Worm (Caenorhabditis elegans) whole organism, young adult: ENCODE results near the gene ceh-21.

Experiments
- B0261.1 ChIP-seq: sonication (generic microtip); optimal IDR thresholded peaks from 2 replicates; lab custom pipeline; 2016; ENCODE audit warnings: mild to moderate bottlenecking, missing genetic modification characterization, moderate library complexity, missing compliant biosample characterization
- C06A6.2 ChIP-seq: fragments of 200-800 bp; sonication (Bioruptor generic); conservative IDR thresholded peaks from 2 replicates; pipeline ENCODE4 v1.3.6; 2022; ENCODE audit warnings: missing genetic modification characterization, missing compliant biosample characterization
- F10E7.11 ChIP-seq: sonication (generic microtip); optimal IDR thresholded peaks from 2 replicates; lab custom pipeline; 2017; ENCODE audit warnings: mild to moderate bottlenecking, missing genetic modification characterization, moderate library complexity, missing compliant biosample characterization
- F22D6.2 ChIP-seq: sonication (generic microtip); optimal IDR thresholded peaks from 2 replicates; lab custom pipeline; 2016; ENCODE audit warnings: mild to moderate bottlenecking, missing genetic modification characterization, missing compliant biosample characterization
- F33H1.4 ChIP-seq: fragments of 200-800 bp; sonication (Bioruptor generic); IDR thresholded peaks from 2 replicates; pipeline ENCODE4 v1.3.6; 2022; ENCODE audit warnings: missing genetic modification reagents, missing genetic modification characterization, missing compliant biosample characterization
- F37B4.10 ChIP-seq: fragments of 200-800 bp; sonication (Bioruptor generic); IDR thresholded peaks from 2 replicates; pipeline ENCODE4 v1.3.6; 2022; ENCODE audit warnings: missing genetic modification characterization, missing compliant biosample characterization
- F57C9.4 ChIP-seq: sonication (generic microtip); optimal IDR thresholded peaks from 2 replicates; lab custom pipeline; 2017; ENCODE audit warnings: mild to moderate bottlenecking, missing genetic modification characterization, missing compliant biosample characterization
- Y56A3A.18 ChIP-seq: fragments of 200-800 bp; sonication (Bioruptor generic); IDR thresholded peaks from 2 replicates; pipeline ENCODE4 v1.3.6; 2022; ENCODE audit warnings: missing genetic modification reagents, missing genetic modification characterization, missing compliant biosample characterization
- Y79H2A.3 ChIP-seq: fragments of 200-800 bp; sonication (Bioruptor generic); conservative IDR thresholded peaks from 2 replicates; pipeline ENCODE4 v1.3.6; 2022; ENCODE audit warnings: missing genetic modification reagents, missing genetic modification characterization, missing compliant biosample characterization
- Y95B8A.8 ChIP-seq: fragments of 200-800 bp; sonication (Bioruptor generic); IDR thresholded peaks from 2 replicates; pipeline ENCODE4 v1.3.6; 2022; ENCODE audit warnings: missing genetic modification reagents, missing genetic modification characterization, missing compliant biosample characterization
- ZK185.1 ChIP-seq: sonication (generic microtip); optimal IDR thresholded peaks from 2 replicates; lab custom pipeline; 2016; ENCODE audit warnings: mild to moderate bottlenecking, missing genetic modification characterization, missing compliant biosample characterization; ENCODE audit not compliant: poor library complexity, severe bottlenecking
- aptf-2 ChIP-seq: fragments of 200-800 bp; sonication (Bioruptor generic); conservative IDR thresholded peaks from 2 replicates; pipeline ENCODE4 v1.3.6; 2022; ENCODE audit warnings: missing genetic modification reagents, missing genetic modification characterization, missing compliant biosample characterization
- athp-1 ChIP-seq: sonication (generic microtip); optimal IDR thresholded peaks from 2 replicates; lab custom pipeline; 2017; ENCODE audit warnings: mild to moderate bottlenecking, missing genetic modification characterization, missing compliant biosample characterization
- attf-3 ChIP-seq: fragments of 200-800 bp; sonication (Bioruptor generic); conservative IDR thresholded peaks from 2 replicates; pipeline ENCODE4 v1.3.6; 2022; ENCODE audit warnings: missing genetic modification reagents, missing genetic modification characterization, missing compliant biosample characterization
- attf-6 ChIP-seq: fragments of 200-800 bp; sonication (Bioruptor generic); IDR thresholded peaks from 2 replicates; pipeline ENCODE4 v1.3.6; 2022; ENCODE audit warnings: missing genetic modification reagents, missing genetic modification characterization, missing compliant biosample characterization
- bed-2 ChIP-seq: fragments of 200-800 bp; sonication (Bioruptor generic); IDR thresholded peaks from 2 replicates; pipeline ENCODE4 v1.3.6; 2022; ENCODE audit warnings: missing genetic modification reagents, missing genetic modification characterization, missing compliant biosample characterization
- ceh-100 ChIP-seq: fragments of 200-800 bp; sonication (Bioruptor generic); IDR thresholded peaks from 2 replicates; pipeline ENCODE4 v1.3.6; 2022; ENCODE audit warnings: missing genetic modification reagents, missing genetic modification characterization, missing compliant biosample characterization
- chd-7 ChIP-seq: sonication (generic microtip); optimal IDR thresholded peaks from 2 replicates; lab custom pipeline; 2016; ENCODE audit warnings: mild to moderate bottlenecking, missing genetic modification characterization, moderate library complexity, missing compliant biosample characterization
- dox-1 ChIP-seq: fragments of 200-800 bp; sonication (Bioruptor generic); IDR thresholded peaks from 2 replicates; pipeline ENCODE4 v1.3.6; 2022; ENCODE audit warnings: missing genetic modification reagents, missing genetic modification characterization, missing compliant biosample characterization
- dpff-1 ChIP-seq: sonication (generic microtip); optimal IDR thresholded peaks from 2 replicates; lab custom pipeline; 2017; ENCODE audit warnings: mild to moderate bottlenecking, missing genetic modification characterization, missing compliant biosample characterization
- dpl-1 ChIP-seq: fragments of 150-350 bp; optimal IDR thresholded peaks from 2 replicates; lab custom pipeline; 2014; ENCODE audit warnings: missing biosample characterization, missing genetic modification reagents, missing genetic modification characterization
- ekl-4 ChIP-seq: fragments of 200-800 bp; sonication (Bioruptor generic); IDR thresholded peaks from 2 replicates; pipeline ENCODE4 v1.3.6; 2022; ENCODE audit warnings: missing genetic modification reagents, missing genetic modification characterization, missing compliant biosample characterization
- ets-4 ChIP-seq: fragments of 200-800 bp; sonication (Bioruptor generic); optimal IDR thresholded peaks from 2 replicates; lab custom pipeline; 2018; ENCODE audit warnings: mild to moderate bottlenecking, missing genetic modification characterization, missing compliant biosample characterization
- fkh-3 ChIP-seq: sonication (generic microtip); optimal IDR thresholded peaks from 2 replicates; lab custom pipeline; 2016; ENCODE audit warnings: mild to moderate bottlenecking, missing genetic modification characterization, missing compliant biosample characterization
- hmg-1.2 ChIP-seq: fragments of 200-800 bp; sonication (Bioruptor generic); IDR thresholded peaks from 2 replicates; pipeline ENCODE4 v1.3.6; 2022; ENCODE audit warnings: missing genetic modification reagents, missing genetic modification characterization, missing compliant biosample characterization
- hmg-20 ChIP-seq: fragments of 200-800 bp; sonication (Bioruptor generic); IDR thresholded peaks from 2 replicates; pipeline ENCODE4 v1.3.6; 2022; ENCODE audit warnings: missing genetic modification reagents, missing genetic modification characterization, missing compliant biosample characterization
- let-526 ChIP-seq: fragments of 200-800 bp; sonication (Bioruptor generic); IDR thresholded peaks from 2 replicates; pipeline ENCODE4 v1.3.6; 2022; ENCODE audit warnings: missing genetic modification reagents, missing genetic modification characterization, missing compliant biosample characterization
- lin-35 ChIP-seq, 3 experiments: fragments of 150-350 bp in 2 of 3; sonication (generic microtip) in 1 of 3; optimal IDR thresholded peaks; 2 replicates each; lab custom pipeline; 2014 to 2018; ENCODE audit warnings: missing biosample characterization in 3 of 3, missing genetic modification characterization in 3 of 3, missing genetic modification reagents in 3 of 3
- lin-54 ChIP-seq: fragments of 200-800 bp; sonication (Bioruptor generic); optimal IDR thresholded peaks from 2 replicates; lab custom pipeline; 2018; ENCODE audit warnings: mild to moderate bottlenecking, missing genetic modification characterization, missing compliant biosample characterization
- lsl-1 ChIP-seq: fragments of 200-800 bp; sonication (Bioruptor generic); optimal IDR thresholded peaks from 2 replicates; lab custom pipeline; 2018; ENCODE audit warnings: mild to moderate bottlenecking, missing genetic modification characterization, moderate library complexity, missing compliant biosample characterization
- madf-6 ChIP-seq: fragments of 200-800 bp; sonication (Bioruptor generic); IDR thresholded peaks from 2 replicates; pipeline ENCODE4 v1.3.6; 2022; ENCODE audit warnings: missing genetic modification reagents, missing genetic modification characterization, missing compliant biosample characterization
- mcd-1 ChIP-seq: fragments of 200-800 bp; sonication (Bioruptor generic); IDR thresholded peaks from 2 replicates; pipeline ENCODE4 v1.3.6; 2022; ENCODE audit warnings: missing genetic modification reagents, missing genetic modification characterization, missing compliant biosample characterization
- mel-28 ChIP-seq: sonication (generic microtip); optimal IDR thresholded peaks from 2 replicates; lab custom pipeline; 2016; ENCODE audit warnings: borderline replicate concordance, mild to moderate bottlenecking, missing genetic modification characterization, missing compliant biosample characterization
- nhr-120 ChIP-seq: fragments of 200-800 bp; sonication (Bioruptor generic); IDR thresholded peaks from 2 replicates; pipeline ENCODE4 v1.3.6; 2022; ENCODE audit warnings: missing genetic modification characterization, missing compliant biosample characterization
- nhr-179 ChIP-seq: sonication (generic microtip); optimal IDR thresholded peaks from 2 replicates; lab custom pipeline; 2016; ENCODE audit warnings: mild to moderate bottlenecking, missing genetic modification characterization, missing compliant biosample characterization
- rec-8 ChIP-seq, 2 experiments: sonication (generic microtip); optimal IDR thresholded peaks; 2 replicates each; lab custom pipeline; 2016; ENCODE audit warnings: mild to moderate bottlenecking in 2 of 2, missing genetic modification characterization in 2 of 2, missing genetic modification reagents in 2 of 2, missing genotype in 2 of 2, missing biosample characterization in 1 of 2, missing compliant biosample characterization in 1 of 2, moderate library complexity in 1 of 2
- repo-1 ChIP-seq: sonication (generic microtip); optimal IDR thresholded peaks from 2 replicates; lab custom pipeline; 2017; ENCODE audit warnings: mild to moderate bottlenecking, missing genetic modification characterization, missing compliant biosample characterization
- rpc-1 ChIP-seq, 2 experiments: fragments of 150-350 bp in 1 of 2; sonication (generic microtip) in 1 of 2; optimal IDR thresholded peaks; 2 replicates each; lab custom pipeline; 2014 to 2018; ENCODE audit warnings: missing biosample characterization in 1 of 2, missing genetic modification characterization in 1 of 2, missing genetic modification reagents in 1 of 2, missing genotype in 1 of 2
- snpc-1.3 ChIP-seq: sonication (generic microtip); optimal IDR thresholded peaks from 2 replicates; lab custom pipeline; 2017; ENCODE audit warnings: missing genetic modification characterization, mild to moderate bottlenecking, missing compliant biosample characterization, antibody characterized with exemption, moderate library complexity, missing genotype, missing genetic modification reagents; ENCODE audit not compliant: insufficient read depth
- tbx-9 ChIP-seq: sonication (generic microtip); optimal IDR thresholded peaks from 2 replicates; lab custom pipeline; 2016; ENCODE audit warnings: borderline replicate concordance, missing genetic modification characterization, inconsistent platforms, missing compliant biosample characterization
- xnd-1 ChIP-seq: sonication (generic microtip); optimal IDR thresholded peaks from 2 replicates; lab custom pipeline; 2016; ENCODE audit warnings: missing genotype, missing genetic modification reagents, missing genetic modification characterization, missing compliant biosample characterization
- zfh-2 ChIP-seq: fragments of 200-800 bp; sonication (Bioruptor generic); conservative IDR thresholded peaks from 2 replicates; pipeline ENCODE4 v1.3.6; 2022; ENCODE audit warnings: missing genetic modification reagents, missing genetic modification characterization, missing compliant biosample characterization
- ztf-26 ChIP-seq: sonication (generic microtip); optimal IDR thresholded peaks from 2 replicates; lab custom pipeline; 2017; ENCODE audit warnings: missing genetic modification characterization, missing compliant biosample characterization
- ztf-3 ChIP-seq: fragments of 200-800 bp; sonication (Bioruptor generic); optimal IDR thresholded peaks from 2 replicates; lab custom pipeline; 2018; ENCODE audit warnings: mild to moderate bottlenecking, missing genetic modification characterization, missing compliant biosample characterization
- ztf-6 ChIP-seq: fragments of 200-800 bp; sonication (Bioruptor generic); IDR thresholded peaks from 2 replicates; pipeline ENCODE4 v1.3.6; 2022; ENCODE audit warnings: missing genetic modification reagents, missing genetic modification characterization, missing compliant biosample characterization

The ceh-21 gene

ce11 chrX:1858616-1859015 lies 6.1 kb upstream of the ceh-21 start (continued):
- TF ChIP-seq F22D6.2 (no peak), athp-1 (tag; lab: Kevin White, UChicago) (no peak), rpc-1 (optimal IDR thresholded peaks at IDR 0.05; lab: Kevin White, UChicago) (peak; percentile 63), rpc-1 (tag; optimal IDR thresholded peaks at IDR 0.05; lab: Kevin White, UChicago) (peak; percentile 79), F57C9.4 (tag; lab: Kevin White, UChicago) (no peak), mel-28 (tag; lab: Kevin White, UChicago) (peak; percentile 53), hmg-20 (GFP tag; lab: Robert Waterston, UW) (no peak)

DNA sequence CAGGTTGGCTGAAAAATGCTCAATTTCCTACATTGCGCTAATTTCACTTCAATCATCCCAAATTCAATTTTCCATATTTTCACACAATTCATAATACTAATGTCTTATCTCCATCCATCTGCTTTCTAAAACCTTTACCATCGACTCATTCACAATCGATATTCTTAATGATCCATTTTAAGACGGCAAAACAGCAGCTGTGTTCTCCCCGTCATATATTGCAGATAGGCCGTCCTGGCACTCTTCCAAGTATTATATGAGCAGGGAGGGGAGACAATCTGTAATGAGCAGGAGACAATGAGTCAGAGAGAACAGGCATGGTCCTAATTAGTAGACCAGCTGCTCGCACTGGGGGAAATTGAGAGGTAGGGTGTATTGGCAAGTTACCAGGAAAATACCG lies 5.2 kb upstream of the ceh-21 start:
- TF ChIP-seq F10E7.11 (no peak), F33H1.4 (GFP tag; lab: Robert Waterston, UW) (no peak), mel-28 (tag; lab: Kevin White, UChicago) (no peak), madf-6 (GFP tag; lab: Robert Waterston, UW) (no peak), ztf-6 (GFP tag; lab: Robert Waterston, UW) (no peak)

DNA sequence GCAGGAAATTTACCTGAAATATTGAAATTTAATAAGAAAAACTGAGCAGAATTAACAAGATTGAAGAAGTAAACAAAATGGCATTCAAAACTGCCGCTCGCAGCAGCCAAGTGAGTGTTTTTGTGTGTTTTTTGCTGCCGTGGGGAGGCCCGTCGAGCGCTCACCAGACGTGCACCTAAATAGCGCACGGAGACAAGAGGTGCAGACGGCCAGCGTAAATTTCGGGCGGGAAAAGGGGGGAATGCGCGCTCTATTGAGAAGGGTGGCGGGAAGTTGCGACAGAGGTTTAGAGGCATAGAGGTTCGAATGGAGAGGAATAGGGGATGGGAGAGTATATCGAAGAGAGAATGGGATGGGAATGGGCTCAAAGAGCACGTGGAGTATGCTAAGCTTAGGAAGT lies 3.6 kb upstream of the ceh-21 start, which contains the start of gene ceh-39:
Gene ceh-39 (minus strand): TSS at position 13 of the 400 bp plus-strand sequence.
- TF ChIP-seq Y56A3A.18 = no peak
- TF ChIP-seq repo-1 (tag; lab: Kevin White, UChicago) = no peak
- TF ChIP-seq ceh-100 (GFP tag; lab: Robert Waterston, UW) = no peak
- no peak for TF ChIP-seq fkh-3 (tag; lab: Kevin White, UChicago)
- TF ChIP-seq ekl-4 (GFP tag; lab: Robert Waterston, UW) = no peak
- no peak for TF ChIP-seq ets-4 (GFP tag; lab: Kevin White, UChicago)
- TF ChIP-seq B0261.1 (tag; lab: Kevin White, UChicago) = no peak
- TF ChIP-seq ztf-3 (GFP tag; lab: Kevin White, UChicago) = no peak
- no peak for TF ChIP-seq bed-2
- TF ChIP-seq Y95B8A.8 (GFP tag; lab: Robert Waterston, UW) = no peak
- no peak for TF ChIP-seq xnd-1 (tag; lab: Kevin White, UChicago)
- TF ChIP-seq let-526 = 0 out of 2 replicates have a peak, but pooled peaks have one; percentile 7
- no peak for TF ChIP-seq C06A6.2 (GFP tag; lab: Robert Waterston, UW)
- TF ChIP-seq Y79H2A.3 (GFP tag; lab: Robert Waterston, UW) = no peak
- no peak for TF ChIP-seq tbx-9
- TF ChIP-seq ztf-26 (tag; lab: Kevin White, UChicago) = no peak
- no peak for TF ChIP-seq ZK185.1 (tag; lab: Kevin White, UChicago)
- no peak for TF ChIP-seq nhr-120 (GFP tag; lab: Robert Waterston, UW)
- TF ChIP-seq lsl-1 (GFP tag; lab: Kevin White, UChicago) = no peak
- peak; percentile 67; the same call in 1 of the 2 replicates for TF ChIP-seq dox-1 (GFP tag; lab: Robert Waterston, UW)
- peak; percentile 59 for TF ChIP-seq madf-6 (GFP tag; lab: Robert Waterston, UW)
- TF ChIP-seq chd-7 = no peak
- TF ChIP-seq dpl-1 (GFP tag; lab: Kevin White, UChicago) = peak; percentile 41
- no peak for TF ChIP-seq rec-8 (tag; optimal IDR thresholded peaks at IDR 0.05; lab: Kevin White, UChicago)
- peak; percentile 95 for TF ChIP-seq zfh-2 (GFP tag; lab: Robert Waterston, UW)
- TF ChIP-seq snpc-1.3 = no peak
- peak; percentile 87 for TF ChIP-seq hmg-1.2
- TF ChIP-seq dpff-1 (tag; lab: Kevin White, UChicago) = no peak
- no peak for TF ChIP-seq aptf-2 (GFP tag; lab: Robert Waterston, UW)
- no peak for TF ChIP-seq nhr-179 (tag; lab: Kevin White, UChicago)
- peak in 1 of 3 experiments; percentile 57 for TF ChIP-seq lin-35 (GFP tag; optimal IDR thresholded peaks at IDR 0.05; lab: Kevin White, UChicago)
- peak; percentile 88 for TF ChIP-seq mcd-1 (GFP tag; lab: Robert Waterston, UW)
- TF ChIP-seq F37B4.10 (GFP tag; lab: Robert Waterston, UW) = no peak
- TF ChIP-seq attf-3 = 0 out of 2 replicates have a peak, but pooled peaks have one; percentile 14
- TF ChIP-seq lin-54 = peak; percentile 23
- no peak for TF ChIP-seq attf-6 (GFP tag; lab: Robert Waterston, UW)
